Worm (Caenorhabditis elegans): ENCODE data around the gene pno-1.

The pno-1 gene

DNA sequence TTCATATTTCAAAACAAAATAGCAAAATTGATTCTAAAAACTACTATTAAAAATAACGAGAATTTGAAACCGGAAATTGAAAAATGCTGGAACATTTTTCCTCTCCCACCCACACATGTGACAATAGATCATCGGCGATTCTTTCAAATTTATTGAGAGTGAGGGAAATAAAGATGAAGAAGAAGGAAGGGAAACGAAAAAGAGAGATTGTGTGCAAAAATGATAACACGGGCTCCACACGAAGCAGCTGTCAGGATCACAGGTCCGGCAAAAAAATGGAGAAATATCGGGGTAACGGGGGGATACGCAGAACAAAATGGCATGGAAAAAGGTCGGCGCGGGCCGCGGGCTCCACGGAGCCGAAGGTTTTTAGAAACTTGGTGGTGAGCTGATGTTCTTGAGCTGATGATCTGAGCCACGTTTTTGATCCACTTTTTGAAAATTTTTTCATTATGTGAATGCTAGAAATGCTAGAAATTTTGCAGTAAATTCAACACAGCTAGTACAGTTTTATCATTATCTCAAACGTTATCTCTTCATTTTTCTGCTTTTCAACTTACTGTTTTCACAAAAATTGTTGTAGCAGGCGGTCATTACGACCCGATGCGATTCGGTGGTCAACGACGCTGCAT lies 15.1 kb upstream of the pno-1 start, which contains the start of gene shk-1:
TSS of gene shk-1 (plus strand) at position 582 of the 632 bp plus-strand sequence.
- TF ChIP-seq ceh-18 (tag; optimal IDR thresholded peaks at IDR 0.05), result peak; percentile 77
- TF ChIP-seq ceh-48 (tag; optimal IDR thresholded peaks at IDR 0.05), result no peak
- no peak for TF ChIP-seq ceh-14 (tag; optimal IDR thresholded peaks at IDR 0.05)
- no peak for TF ChIP-seq nfya-1 (tag; optimal IDR thresholded peaks at IDR 0.05)
- TF ChIP-seq lim-6 (tag; optimal IDR thresholded peaks at IDR 0.05), result no peak
- TF ChIP-seq elt-2 (tag; optimal IDR thresholded peaks at IDR 0.05), result no peak
- TF ChIP-seq ceh-30 (tag; optimal IDR thresholded peaks at IDR 0.05), result no peak
- TF ChIP-seq ceh-31 (tag; optimal IDR thresholded peaks at IDR 0.05), result no peak
- TF ChIP-seq pat-9 (tag; optimal IDR thresholded peaks at IDR 0.05), result no peak
- no peak for TF ChIP-seq C38D4.7 (GFP tag; optimal IDR thresholded peaks at IDR 0.05)
- no peak for TF ChIP-seq fax-1 (tag; optimal IDR thresholded peaks at IDR 0.05)
- TF ChIP-seq hlh-13 (GFP tag; optimal IDR thresholded peaks at IDR 0.05), result no peak
- TF ChIP-seq rnt-1 (tag; optimal IDR thresholded peaks at IDR 0.05), result peak; percentile 23
- no peak for TF ChIP-seq K09A11.1 (tag; optimal IDR thresholded peaks at IDR 0.05; ENCODE audit: insufficient read depth)
- no peak for TF ChIP-seq tbx-7 (tag; optimal IDR thresholded peaks at IDR 0.05)
- TF ChIP-seq pax-1 (tag; optimal IDR thresholded peaks at IDR 0.05), result no peak
- TF ChIP-seq ref-2 (tag; optimal IDR thresholded peaks at IDR 0.05), result no peak
- no peak for TF ChIP-seq sdc-2 (tag; optimal IDR thresholded peaks at IDR 0.05)
- TF ChIP-seq fkh-6 (tag; optimal IDR thresholded peaks at IDR 0.05), result no peak
- no peak for TF ChIP-seq zip-5 (tag; optimal IDR thresholded peaks at IDR 0.05)
- no peak for TF ChIP-seq odd-2 (tag; optimal IDR thresholded peaks at IDR 0.05)
- TF ChIP-seq nhr-11 (tag; optimal IDR thresholded peaks at IDR 0.05), result peak; percentile 87
- no peak for TF ChIP-seq lin-11 (tag; optimal IDR thresholded peaks at IDR 0.05)
- TF ChIP-seq elt-4 (tag; optimal IDR thresholded peaks at IDR 0.05), result no peak
- no peak for TF ChIP-seq ceh-45 (GFP tag; IDR thresholded peaks at IDR 0.05)
- no peak for TF ChIP-seq madf-2 (tag; optimal IDR thresholded peaks at IDR 0.05)

- no peak for TF ChIP-seq ceh-24 (tag; optimal IDR thresholded peaks at IDR 0.05)
- TF ChIP-seq syd-9 (tag; optimal IDR thresholded peaks at IDR 0.05), result no peak
- no peak for TF ChIP-seq dve-1 (tag; optimal IDR thresholded peaks at IDR 0.05)
- no peak for TF ChIP-seq zip-5 (tag; optimal IDR thresholded peaks at IDR 0.05)
- no peak for TF ChIP-seq ceh-6 (GFP tag; optimal IDR thresholded peaks at IDR 0.05)
- TF ChIP-seq ref-2 (tag; optimal IDR thresholded peaks at IDR 0.05), result no peak
- no peak for TF ChIP-seq nhr-11 (tag; optimal IDR thresholded peaks at IDR 0.05)
- TF ChIP-seq ttx-3 (tag; optimal IDR thresholded peaks at IDR 0.05), result no peak
- TF ChIP-seq eyg-1 (tag; optimal IDR thresholded peaks at IDR 0.05), result no peak
- TF ChIP-seq elt-4 (tag; optimal IDR thresholded peaks at IDR 0.05), result no peak
- no peak for TF ChIP-seq elt-2 (tag; optimal IDR thresholded peaks at IDR 0.05)
- no peak for TF ChIP-seq pha-4 (tag; optimal IDR thresholded peaks at IDR 0.05)
- no peak for TF ChIP-seq K02D7.2 (tag; optimal IDR thresholded peaks at IDR 0.05)
- no peak for TF ChIP-seq nhr-232 (tag; optimal IDR thresholded peaks at IDR 0.05)
- TF ChIP-seq dmd-4 (tag; optimal IDR thresholded peaks at IDR 0.05; ENCODE audit: borderline replicate concordance), result no peak
- TF ChIP-seq unc-55 (GFP tag; optimal IDR thresholded peaks at IDR 0.05), result no peak
- TF ChIP-seq fax-1 (tag; optimal IDR thresholded peaks at IDR 0.05), result no peak
These were observed 12.7 kb upstream of the pno-1 start for ce11 chrII:9755425-9755824.

ce11 chrII:9753730-9754129 lies 11.0 kb upstream of the pno-1 start, which contains the start of gene ZK1321.1:
Gene ZK1321.1, plus strand, starts transcription at chrII:9754030.
- TF ChIP-seq K02D7.2 (tag; optimal IDR thresholded peaks at IDR 0.05) (no peak), ceh-19 (GFP tag; optimal IDR thresholded peaks at IDR 0.05) (no peak), gmeb-2 (tag; optimal IDR thresholded peaks at IDR 0.05) (no peak), ttx-3 (tag; optimal IDR thresholded peaks at IDR 0.05) (no peak), nhr-232 (tag; optimal IDR thresholded peaks at IDR 0.05) (no peak), tbx-2 (tag; optimal IDR thresholded peaks at IDR 0.05) (no peak), lin-11 (tag; optimal IDR thresholded peaks at IDR 0.05) (no peak), lim-6 (tag; optimal IDR thresholded peaks at IDR 0.05) (no peak)
